Worm (Caenorhabditis elegans) whole organism, mixed stage, embryonic: ENCODE data around the gene Y37E11AL.12.

Experiments
- M03D4.4 ChIP-seq: sonication (generic microtip); optimal IDR thresholded peaks from 2 replicates; lab custom pipeline; 2017; ENCODE audit warnings: mild to moderate bottlenecking, missing genetic modification characterization, missing compliant biosample characterization
- blmp-1 ChIP-seq: fragments of 150-350 bp; optimal IDR thresholded peaks from 2 replicates; lab custom pipeline; 2014; ENCODE audit warnings: missing biosample characterization, missing genetic modification characterization
- ceh-39 ChIP-seq: fragments of 150-350 bp; optimal IDR thresholded peaks from 2 replicates; lab custom pipeline; 2014; ENCODE audit warnings: missing biosample characterization, missing genetic modification characterization
- ceh-43 ChIP-seq: fragments of 200-800 bp; sonication (Bioruptor generic); optimal IDR thresholded peaks from 2 replicates; lab custom pipeline; 2018; ENCODE audit warnings: mild to moderate bottlenecking, missing genetic modification characterization, moderate library complexity, missing compliant biosample characterization
- ceh-83 ChIP-seq: fragments of 200-800 bp; sonication (Bioruptor generic); optimal IDR thresholded peaks from 2 replicates; lab custom pipeline; 2018; ENCODE audit warnings: mild to moderate bottlenecking, missing genetic modification characterization, missing compliant biosample characterization
- ces-1 ChIP-seq: fragments of 150-350 bp; optimal IDR thresholded peaks from 2 replicates; lab custom pipeline; 2014; ENCODE audit warnings: missing biosample characterization, missing genetic modification reagents, missing genetic modification characterization
- cnd-1 ChIP-seq: fragments of 200-800 bp; sonication (Bioruptor generic); optimal IDR thresholded peaks from 2 replicates; lab custom pipeline; 2018; ENCODE audit warnings: mild to moderate bottlenecking, missing genetic modification characterization, missing compliant biosample characterization
- drap-1 ChIP-seq: fragments of 200-800 bp; sonication (Bioruptor generic); optimal IDR thresholded peaks from 3 replicates; lab custom pipeline; 2018; ENCODE audit warnings: mild to moderate bottlenecking, missing genetic modification characterization, missing compliant biosample characterization
- elt-1 ChIP-seq: sonication (generic microtip); optimal IDR thresholded peaks from 2 replicates; lab custom pipeline; 2017; ENCODE audit warnings: missing genetic modification characterization, mild to moderate bottlenecking, missing compliant biosample characterization, antibody characterized with exemption, moderate library complexity, borderline replicate concordance; ENCODE audit not compliant: insufficient read depth
- elt-3 ChIP-seq: fragments of 150-350 bp; optimal IDR thresholded peaks from 2 replicates; lab custom pipeline; 2014; ENCODE audit warnings: missing biosample characterization, missing genetic modification characterization
- flh-1 ChIP-seq: fragments of 200-800 bp; sonication (Bioruptor generic); optimal IDR thresholded peaks from 2 replicates; lab custom pipeline; 2018; ENCODE audit warnings: mild to moderate bottlenecking, missing genetic modification characterization, moderate library complexity, missing compliant biosample characterization
- ham-2 ChIP-seq: fragments of 200-800 bp; sonication (Bioruptor generic); optimal IDR thresholded peaks from 2 replicates; lab custom pipeline; 2018; ENCODE audit warnings: mild to moderate bottlenecking, missing genetic modification characterization, missing compliant biosample characterization
- hlh-1 ChIP-seq: fragments of 150-350 bp; optimal IDR thresholded peaks from 2 replicates; lab custom pipeline; 2014; ENCODE audit warnings: missing biosample characterization, missing genetic modification reagents, missing genetic modification characterization
- lin-13 ChIP-seq: fragments of 150-350 bp; optimal IDR thresholded peaks from 2 replicates; lab custom pipeline; 2014; ENCODE audit warnings: missing biosample characterization, missing genetic modification characterization
- lin-32 ChIP-seq: fragments of 200-800 bp; sonication (Bioruptor generic); optimal IDR thresholded peaks from 2 replicates; lab custom pipeline; 2018; ENCODE audit warnings: mild to moderate bottlenecking, missing genetic modification characterization, missing compliant biosample characterization
- lsy-2 ChIP-seq: fragments of 150-350 bp; optimal IDR thresholded peaks from 2 replicates; lab custom pipeline; 2014; ENCODE audit warnings: missing biosample characterization, missing genetic modification characterization
- mab-5 ChIP-seq: fragments of 150-350 bp; optimal IDR thresholded peaks from 2 replicates; lab custom pipeline; 2014; ENCODE audit warnings: missing biosample characterization, missing genetic modification characterization
- mep-1 ChIP-seq: fragments of 150-350 bp; optimal IDR thresholded peaks from 2 replicates; lab custom pipeline; 2017; ENCODE audit warnings: missing biosample characterization, missing genetic modification reagents, missing genetic modification characterization, inconsistent platforms
- mls-2 ChIP-seq: sonication (generic microtip); optimal IDR thresholded peaks from 2 replicates; lab custom pipeline; 2016; ENCODE audit warnings: mild to moderate bottlenecking, missing genetic modification characterization, moderate library complexity, missing compliant biosample characterization
- nhr-12 ChIP-seq: fragments of 150-350 bp; optimal IDR thresholded peaks from 2 replicates; lab custom pipeline; 2014; ENCODE audit warnings: missing biosample characterization, missing genetic modification characterization
- nhr-2 ChIP-seq: fragments of 150-350 bp; optimal IDR thresholded peaks from 2 replicates; lab custom pipeline; 2014; ENCODE audit warnings: missing biosample characterization, missing genetic modification characterization
- nhr-237 ChIP-seq: fragments of 150-350 bp; optimal IDR thresholded peaks from 2 replicates; lab custom pipeline; 2014; ENCODE audit warnings: missing biosample characterization, missing genetic modification characterization
- nhr-28 ChIP-seq: fragments of 150-350 bp; optimal IDR thresholded peaks from 2 replicates; lab custom pipeline; 2014; ENCODE audit warnings: missing biosample characterization, missing genetic modification characterization
- nhr-76 ChIP-seq: sonication (generic microtip); optimal IDR thresholded peaks from 2 replicates; lab custom pipeline; 2017; ENCODE audit warnings: missing biosample characterization, missing genetic modification characterization
- pha-4 ChIP-seq: fragments of 150-350 bp; optimal IDR thresholded peaks from 2 replicates; lab custom pipeline; 2018; ENCODE audit warnings: missing biosample characterization, missing genetic modification reagents, missing genetic modification characterization
- snpc-4 ChIP-seq: fragments of 150-350 bp; optimal IDR thresholded peaks from 2 replicates; lab custom pipeline; 2014; ENCODE audit warnings: missing biosample characterization, missing genetic modification characterization
- sptf-1 ChIP-seq: sonication (generic microtip); optimal IDR thresholded peaks from 2 replicates; lab custom pipeline; 2017; ENCODE audit warnings: mild to moderate bottlenecking, missing genetic modification characterization, moderate library complexity, missing compliant biosample characterization
- tbx-8 ChIP-seq: fragments of 200-800 bp; sonication (Bioruptor generic); optimal IDR thresholded peaks from 2 replicates; lab custom pipeline; 2018; ENCODE audit warnings: mild to moderate bottlenecking, missing genetic modification characterization, moderate library complexity, missing compliant biosample characterization
- unc-120 ChIP-seq: sonication (generic microtip); optimal IDR thresholded peaks from 2 replicates; lab custom pipeline; 2017; ENCODE audit warnings: missing genetic modification characterization, missing compliant biosample characterization; ENCODE audit not compliant: poor library complexity, severe bottlenecking
- unc-39 ChIP-seq: fragments of 150-350 bp; optimal IDR thresholded peaks from 2 replicates; lab custom pipeline; 2014; ENCODE audit warnings: missing biosample characterization, missing genetic modification characterization
- unc-62 ChIP-seq: fragments of 150-350 bp; optimal IDR thresholded peaks from 2 replicates; lab custom pipeline; 2014; ENCODE audit warnings: missing biosample characterization, missing genetic modification reagents, missing genetic modification characterization
- zip-8 ChIP-seq: fragments of 150-350 bp; optimal IDR thresholded peaks from 2 replicates; lab custom pipeline; 2014; ENCODE audit warnings: missing biosample characterization, missing genetic modification characterization
- ztf-11 ChIP-seq: fragments of 150-350 bp; optimal IDR thresholded peaks from 2 replicates; lab custom pipeline; 2014; ENCODE audit warnings: missing biosample characterization, missing genetic modification characterization

The Y37E11AL.12 gene

DNA sequence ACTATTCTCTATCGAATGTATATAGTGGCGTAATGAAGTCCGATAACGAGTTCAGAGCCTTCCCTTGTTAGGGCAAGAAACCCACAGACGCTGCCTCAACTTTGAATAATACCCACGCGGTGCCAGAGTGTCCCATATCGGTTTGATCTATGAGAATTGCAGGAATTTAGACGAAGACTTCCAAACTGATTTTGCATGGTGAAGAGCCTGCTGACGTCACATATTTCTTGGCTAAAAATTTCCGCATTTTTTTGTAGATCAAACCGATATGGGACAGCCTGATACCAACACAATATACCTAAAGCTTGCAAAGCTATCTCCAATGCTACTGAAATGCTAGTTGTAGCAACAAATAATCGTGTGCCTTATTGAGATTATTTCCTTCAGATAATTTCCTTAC lies 40.1 kb upstream of the Y37E11AL.12 start:
- TF ChIP-seq ztf-11 = no peak
- TF ChIP-seq nhr-76 (tag; lab: Kevin White, UChicago) = no peak
- TF ChIP-seq ces-1 (GFP tag; lab: Kevin White, UChicago) = no peak
- no peak for TF ChIP-seq elt-1 (tag; lab: Kevin White, UChicago)
- no peak for TF ChIP-seq flh-1 (GFP tag; lab: Kevin White, UChicago)
- no peak for TF ChIP-seq lsy-2 (tag; lab: Kevin White, UChicago)
- TF ChIP-seq snpc-4 = no peak
- no peak for TF ChIP-seq mls-2 (tag; lab: Kevin White, UChicago)
- TF ChIP-seq lin-13 (tag; lab: Kevin White, UChicago) = no peak
- no peak for TF ChIP-seq elt-3
- TF ChIP-seq ceh-39 (tag; lab: Kevin White, UChicago) = no peak
- TF ChIP-seq M03D4.4 (tag; lab: Kevin White, UChicago) = no peak
- TF ChIP-seq ceh-83 (GFP tag; lab: Kevin White, UChicago) = no peak
- TF ChIP-seq sptf-1 (tag; lab: Kevin White, UChicago) = no peak
- TF ChIP-seq hlh-1 (tag; lab: Kevin White, UChicago) = no peak
- no peak for TF ChIP-seq cnd-1 (tag; lab: Kevin White, UChicago)
- no peak for TF ChIP-seq nhr-12
- TF ChIP-seq nhr-28 (tag; lab: Kevin White, UChicago) = no peak
- TF ChIP-seq, all 35 proteins: peak for 0

- TF ChIP-seq nhr-2 (tag; lab: Kevin White, UChicago) (no peak), drap-1 (GFP tag; lab: Kevin White, UChicago) (no peak), ham-2 (GFP tag; lab: Kevin White, UChicago) (no peak), ces-1 (GFP tag; lab: Kevin White, UChicago) (no peak), lsy-2 (tag; lab: Kevin White, UChicago) (no peak), tbx-8 (GFP tag; lab: Kevin White, UChicago) (no peak), blmp-1 (tag; lab: Kevin White, UChicago) (no peak), unc-39 (no peak), M03D4.4 (tag; lab: Kevin White, UChicago) (no peak), unc-62 (no peak), cnd-1 (tag; lab: Kevin White, UChicago) (no peak), nhr-12 (no peak), mab-5 (tag; lab: Kevin White, UChicago) (no peak), nhr-28 (tag; lab: Kevin White, UChicago) (no peak), mep-1 (tag; lab: Kevin White, UChicago) (no peak)
- TF ChIP-seq, all 35 proteins: peak for 0
These were observed 39.2 kb upstream of the Y37E11AL.12 start, which contains the start of gene nape-1 for ce11 chrIV:3740830-3741477. Gene nape-1 (minus strand): TSS chrIV:3740880.

DNA sequence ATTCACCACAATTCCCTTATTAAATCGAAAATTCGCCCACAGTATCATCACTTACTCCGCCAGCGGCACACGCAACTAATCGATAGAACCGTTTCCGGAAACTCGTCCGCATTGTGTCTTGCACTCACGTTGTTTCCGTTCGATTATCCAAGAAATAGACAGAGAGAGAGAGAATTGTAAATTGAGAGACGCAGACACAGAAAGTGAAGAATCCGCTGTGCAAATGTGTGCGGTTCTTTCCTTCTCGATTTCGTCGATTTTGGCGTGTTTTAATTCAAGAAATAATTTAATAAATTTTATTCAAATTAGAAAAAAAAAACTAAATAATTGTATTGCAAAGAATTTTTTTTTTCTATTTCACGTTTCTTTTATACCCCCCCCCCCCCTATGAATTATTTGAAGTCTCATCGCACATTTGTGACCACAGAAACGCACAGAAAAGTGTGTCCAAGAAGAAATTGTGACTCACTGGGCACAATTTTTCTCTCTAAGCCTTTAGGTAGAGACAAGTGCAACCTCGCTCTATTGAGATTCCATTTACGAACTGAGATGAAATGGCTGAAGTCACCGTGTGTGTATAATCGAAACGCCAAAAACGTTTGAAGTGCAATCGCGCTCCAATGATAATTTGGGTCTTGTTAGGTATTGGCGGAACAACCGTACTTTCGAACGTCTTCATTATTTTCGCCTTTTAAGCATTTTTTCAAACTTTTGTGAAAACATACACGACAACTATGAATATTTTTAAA lies 37.0 kb upstream of the Y37E11AL.12 start, which contains the start of gene nape-2:
nape-2 (minus strand) TSS at position 271 of the 749 bp plus-strand sequence.
- TF ChIP-seq ces-1 (GFP tag; lab: Kevin White, UChicago) = peak; percentile 6
- TF ChIP-seq lsy-2 (tag; lab: Kevin White, UChicago) = no peak

ce11 chrIV:3736244-3736643 lies 34.5 kb upstream of the Y37E11AL.12 start:
- no peak for TF ChIP-seq unc-62
- TF ChIP-seq cnd-1 (tag; lab: Kevin White, UChicago) = no peak

DNA sequence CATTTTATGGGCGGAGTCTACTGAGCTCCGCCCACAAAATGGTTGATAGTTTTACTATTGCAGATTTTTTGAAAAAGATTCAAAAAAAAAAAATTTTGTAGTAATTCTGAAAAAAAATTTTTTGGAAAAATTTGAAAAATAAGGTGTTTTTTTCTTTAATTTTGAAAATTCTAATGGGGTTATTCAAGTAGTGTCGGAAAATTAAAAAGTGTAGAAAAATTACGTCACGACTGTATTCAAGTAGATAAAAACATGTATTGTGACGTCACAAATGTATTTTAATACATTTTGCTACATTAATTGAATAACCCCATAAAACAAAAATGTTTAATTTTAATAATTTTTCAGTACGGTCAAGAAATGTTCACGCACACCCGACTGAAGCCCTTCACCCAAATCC lies 31.5 kb upstream of the Y37E11AL.12 start:
- TF ChIP-seq snpc-4 = no peak
- peak; percentile 96 for TF ChIP-seq zip-8
- no peak for TF ChIP-seq elt-3
- TF ChIP-seq ceh-43 (GFP tag; lab: Kevin White, UChicago) = no peak

DNA sequence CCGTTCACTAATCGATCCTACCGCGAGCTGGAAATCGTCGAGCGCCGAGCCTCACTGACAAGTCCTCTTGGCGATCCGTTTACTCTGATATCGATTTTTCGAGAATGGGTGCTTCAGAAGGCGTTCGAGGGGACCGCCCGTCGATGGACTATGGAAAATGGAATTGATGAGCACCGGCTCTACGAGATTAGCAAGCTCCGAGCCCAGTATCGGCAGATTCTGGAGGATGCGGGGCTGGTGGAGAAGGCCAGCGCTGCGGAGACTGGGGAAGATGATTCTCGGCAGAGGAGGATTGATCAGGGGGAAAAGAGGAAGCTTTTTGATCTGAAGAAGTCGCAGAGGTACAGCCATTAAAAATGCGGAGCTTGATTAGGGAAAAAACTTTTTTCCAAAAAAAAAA lies 29.6 kb upstream of the Y37E11AL.12 start:
- no peak for TF ChIP-seq pha-4 (tag; lab: Kevin White, UChicago)
- no peak for TF ChIP-seq nhr-237 (tag; lab: Kevin White, UChicago)
- no peak for TF ChIP-seq unc-39
- no peak for TF ChIP-seq unc-62
- no peak for TF ChIP-seq ceh-39 (tag; lab: Kevin White, UChicago)
- TF ChIP-seq lin-32 = no peak
- no peak for TF ChIP-seq tbx-8 (GFP tag; lab: Kevin White, UChicago)
- no peak for TF ChIP-seq nhr-2 (tag; lab: Kevin White, UChicago)
- no peak for TF ChIP-seq drap-1 (GFP tag; lab: Kevin White, UChicago)
- TF ChIP-seq unc-120 (tag; lab: Kevin White, UChicago) = no peak
